Fruit fly (Drosophila melanogaster) Kc167 (cell line): ENCODE data around the gene CG7168.

Source experiments
- Myc ChIP-seq: fragments of >200 bp; optimal IDR thresholded peaks from 2 replicates; lab custom pipeline; 2017; ENCODE audit warnings: missing external identifiers
- insv ChIP-seq: fragments of >200 bp; optimal IDR thresholded peaks from 3 replicates; lab custom pipeline; 2018; ENCODE audit warnings: missing external identifiers

DNA sequence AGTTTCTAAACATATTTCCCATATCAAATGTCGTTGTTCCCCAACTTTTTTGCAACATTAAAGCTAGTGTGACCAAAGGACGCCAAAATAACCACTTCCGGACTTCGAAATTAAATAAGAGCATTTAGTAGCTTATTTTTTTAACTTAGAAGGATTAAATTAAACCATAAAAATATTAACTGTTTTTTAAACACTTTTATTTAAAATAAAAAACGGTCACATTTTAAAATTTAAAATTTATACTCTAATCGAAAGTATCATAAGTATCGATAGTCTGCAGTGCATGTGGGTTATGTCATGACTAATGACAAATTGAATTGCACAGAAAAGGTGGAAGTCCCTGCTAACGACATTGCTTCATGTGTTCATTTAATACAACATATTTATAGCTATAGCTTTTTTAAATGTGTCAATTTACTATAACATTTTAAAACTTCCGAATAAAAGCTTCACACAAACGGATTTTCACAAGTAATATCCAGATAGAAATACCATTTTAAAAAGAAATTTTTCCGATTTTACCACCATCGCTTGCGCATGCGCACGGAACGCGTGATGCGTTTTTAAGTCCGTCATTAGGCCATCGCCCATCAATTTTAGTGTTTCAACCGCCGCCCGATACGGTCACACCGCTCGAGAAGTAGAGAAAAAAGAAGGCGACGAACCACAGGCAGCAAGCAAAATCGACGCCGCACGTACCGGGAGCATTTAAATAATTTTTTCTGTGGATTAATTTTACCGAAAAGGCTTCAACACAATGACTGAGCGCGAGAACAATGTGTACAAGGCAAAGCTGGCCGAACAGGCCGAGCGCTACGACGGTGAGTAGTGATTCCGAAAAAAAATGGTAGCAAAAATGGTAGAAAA, 16.4 kb upstream of the CG7168 start, which contains the start of the genes CG7156 and 14-3-3epsilon:
- TF ChIP-seq Myc (lab: Kevin White, UChicago), result no peak
- TF ChIP-seq insv (lab: Kevin White, UChicago), result no peak
